Worm (Caenorhabditis elegans) whole organism, late embryonic: ENCODE results near the gene M04G7.5.

Source experiments
- elt-4 ChIP-seq: sonication (generic microtip); optimal IDR thresholded peaks from 2 replicates; lab custom pipeline; 2016; ENCODE audit warnings: missing genetic modification characterization, missing compliant biosample characterization
- odd-2 ChIP-seq: sonication (generic microtip); optimal IDR thresholded peaks from 2 replicates; lab custom pipeline; 2017; ENCODE audit warnings: antibody characterized with exemption, mild to moderate bottlenecking, missing genetic modification characterization, missing compliant biosample characterization
- ref-2 ChIP-seq: sonication (generic microtip); optimal IDR thresholded peaks from 2 replicates; lab custom pipeline; 2016; ENCODE audit warnings: missing genetic modification characterization, missing compliant biosample characterization

DNA sequence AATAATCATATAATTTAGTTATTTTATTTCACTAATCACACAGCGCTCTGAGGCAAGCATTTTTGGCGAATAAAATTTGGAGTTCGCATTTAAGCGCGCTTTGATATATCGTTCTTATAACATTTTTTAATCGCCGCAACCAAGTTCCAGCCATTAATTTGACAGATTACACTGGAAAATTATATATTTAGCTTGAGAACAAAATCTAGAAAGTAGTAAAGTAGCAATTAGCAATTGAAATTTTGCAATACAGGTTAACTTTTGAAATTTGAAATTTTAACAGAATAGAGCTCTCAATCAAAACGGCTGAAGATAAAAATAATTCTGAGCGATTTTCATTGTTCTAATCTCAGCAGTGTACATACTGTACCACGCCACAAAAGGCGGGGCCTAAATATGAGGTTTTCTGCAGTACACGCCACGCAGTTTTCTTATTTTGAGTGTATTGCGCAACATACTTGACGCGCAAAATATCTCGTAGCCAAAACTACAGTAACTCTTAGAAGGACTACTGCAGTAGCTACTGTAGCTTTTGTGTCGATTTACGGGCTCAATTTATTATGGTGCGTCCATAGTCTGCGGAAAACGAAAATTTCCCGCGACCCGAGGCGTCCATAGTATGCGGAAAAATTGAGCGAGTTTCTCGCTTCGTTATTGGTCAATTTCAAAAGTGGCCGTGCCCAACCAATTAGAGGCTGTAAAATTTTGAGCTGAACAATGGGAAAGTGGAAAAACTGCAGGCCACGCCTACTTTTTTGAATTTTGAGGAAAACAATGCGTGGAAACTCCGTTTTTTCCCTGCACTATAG lies 27.6 kb upstream of the M04G7.5 start:
- TF ChIP-seq odd-2, result no peak
- no peak for TF ChIP-seq elt-4 (tag; lab: Kevin White, UChicago)
- TF ChIP-seq ref-2 (tag; lab: Kevin White, UChicago), result no peak
